2 fruit fly cellular contexts compared by ENCODE assay signal in the genomic region with DNA sequence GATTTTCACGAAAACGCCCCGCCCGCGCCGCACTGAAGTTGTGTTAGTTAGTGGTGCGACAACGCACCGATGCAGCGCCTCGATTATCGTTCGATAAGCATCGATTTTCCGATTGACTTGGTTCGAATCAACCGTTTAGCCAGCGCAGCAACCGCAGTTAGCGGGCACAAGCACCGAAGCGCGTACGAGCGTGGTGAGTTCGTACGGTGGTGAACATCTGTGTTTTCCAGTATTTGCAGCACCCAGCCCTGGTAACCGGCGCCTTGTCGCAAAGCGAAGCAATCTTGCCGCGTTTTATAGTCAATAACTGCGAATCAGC.
TF ChIP-seq lines count a peak whose summit lies in the region.

A gene (minus strand): TSS at position 71 of the 319 bp plus-strand sequence.
A gene (plus strand): TSS at position 226 of the 319 bp plus-strand sequence.

TF ChIP-seq in whole organism, embryonic, 481 proteins besides CTCF, POLR2A, EP300 and RAD21 (continued from another document and continues in another):
- peak; percentile 1 for TF ChIP-seq HLHmδ (GFP tag; optimal IDR thresholded peaks at IDR 0.05; lab: Kevin White, UChicago)
- TF ChIP-seq CG13424 (tag; optimal IDR thresholded peaks at IDR 0.05; lab: Kevin White, UChicago), result peak; percentile 12
- TF ChIP-seq CG17612 (GFP tag; IDR thresholded peaks at IDR 0.05; lab: Robert Waterston, UW), result no peak
- TF ChIP-seq Doc2 (GFP tag; IDR thresholded peaks at IDR 0.05; lab: Robert Waterston, UW), result no peak
- TF ChIP-seq kay (GFP tag; optimal IDR thresholded peaks at IDR 0.05; lab: Kevin White, UChicago), result peak; percentile 41
- no peak for TF ChIP-seq CG4360 (GFP tag; IDR thresholded peaks at IDR 0.05; lab: Robert Waterston, UW)
- TF ChIP-seq CG7745 (tag; optimal IDR thresholded peaks at IDR 0.05; lab: Kevin White, UChicago), result no peak
- TF ChIP-seq E2f2 (GFP tag; IDR thresholded peaks at IDR 0.05; lab: Robert Waterston, UW), result peak; percentile 77
- no peak for TF ChIP-seq btn (GFP tag; optimal IDR thresholded peaks at IDR 0.05; lab: Kevin White, UChicago)
- TF ChIP-seq CG9932 (GFP tag; IDR thresholded peaks at IDR 0.05; lab: Robert Waterston, UW), result peak; percentile 54
- peak; percentile 64 for TF ChIP-seq hbn (GFP tag; IDR thresholded peaks at IDR 0.05; lab: Robert Waterston, UW; ENCODE audit: partially characterized antibody)
- peak; percentile 38 for TF ChIP-seq Mad (GFP tag; optimal IDR thresholded peaks at IDR 0.05; lab: Kevin White, UChicago)
- peak; percentile 68 for TF ChIP-seq Scr (GFP tag; IDR thresholded peaks at IDR 0.05; lab: Robert Waterston, UW; ENCODE audit: partially characterized antibody)
- TF ChIP-seq gsb-n (tag; optimal IDR thresholded peaks at IDR 0.05; lab: Kevin White, UChicago), result no peak
- no peak for TF ChIP-seq org-1 (GFP tag; optimal IDR thresholded peaks at IDR 0.05; lab: Kevin White, UChicago)
- TF ChIP-seq CG10565 (GFP tag; optimal IDR thresholded peaks at IDR 0.05; lab: Kevin White, UChicago), result no peak
- peak; percentile 56 for TF ChIP-seq CG17829 (tag; optimal IDR thresholded peaks at IDR 0.05; lab: Kevin White, UChicago)
- no peak for TF ChIP-seq zf30C (GFP tag; optimal IDR thresholded peaks at IDR 0.05; lab: Kevin White, UChicago)
- no peak for TF ChIP-seq ssp (GFP tag; IDR thresholded peaks at IDR 0.05; lab: Robert Waterston, UW)
- peak; percentile 87 for TF ChIP-seq CG12659 (GFP tag; optimal IDR thresholded peaks at IDR 0.05; lab: Kevin White, UChicago)
- peak; percentile 44 for TF ChIP-seq Antp (GFP tag; optimal IDR thresholded peaks at IDR 0.05; lab: Kevin White, UChicago)
- TF ChIP-seq tgo (GFP tag; IDR thresholded peaks at IDR 0.05; lab: Robert Waterston, UW), result no peak
- TF ChIP-seq sc (optimal IDR thresholded peaks at IDR 0.05; lab: Kevin White, UChicago), result no peak
- TF ChIP-seq sc (GFP tag; optimal IDR thresholded peaks at IDR 0.05; lab: Kevin White, UChicago), result no peak
- TF ChIP-seq nerfin-2 (GFP tag; IDR thresholded peaks at IDR 0.05; lab: Robert Waterston, UW; ENCODE audit: partially characterized antibody), result peak; percentile 49
- TF ChIP-seq Mrtf (GFP tag; IDR thresholded peaks at IDR 0.05; lab: Robert Waterston, UW), result 0 out of 3 replicates have a peak, but pooled peaks have one; percentile 18
- TF ChIP-seq CG4730 (GFP tag; IDR thresholded peaks at IDR 0.05; lab: Robert Waterston, UW), result no peak
- peak; percentile 15 for TF ChIP-seq CG13775 (GFP tag; optimal IDR thresholded peaks at IDR 0.05; lab: Kevin White, UChicago)
- peak; percentile 16 for TF ChIP-seq CG12942 (GFP tag; optimal IDR thresholded peaks at IDR 0.05; lab: Kevin White, UChicago)
- no peak for TF ChIP-seq Meics (GFP tag; optimal IDR thresholded peaks at IDR 0.05; lab: Kevin White, UChicago)
- peak; percentile 47 for TF ChIP-seq p53 (GFP tag; optimal IDR thresholded peaks at IDR 0.05; lab: Kevin White, UChicago)
- TF ChIP-seq CG2116 (GFP tag; optimal IDR thresholded peaks at IDR 0.05; lab: Kevin White, UChicago), result peak; percentile 99
- TF ChIP-seq Nf-YB (GFP tag; optimal IDR thresholded peaks at IDR 0.05; lab: Kevin White, UChicago), result no peak
- peak; percentile 78 for TF ChIP-seq onecut (GFP tag; IDR thresholded peaks at IDR 0.05; lab: Robert Waterston, UW)
- no peak for TF ChIP-seq H15 (GFP tag; IDR thresholded peaks at IDR 0.05; lab: Robert Waterston, UW)
- peak; percentile 75 for TF ChIP-seq HLH4C (GFP tag; IDR thresholded peaks at IDR 0.05; lab: Robert Waterston, UW; ENCODE audit: partially characterized antibody)
- TF ChIP-seq CG14667 (GFP tag; IDR thresholded peaks at IDR 0.05; lab: Robert Waterston, UW), result no peak
- TF ChIP-seq so (GFP tag; IDR thresholded peaks at IDR 0.05; lab: Robert Waterston, UW), result no peak
- TF ChIP-seq maf-S (GFP tag; optimal IDR thresholded peaks at IDR 0.05; lab: Kevin White, UChicago), result peak; percentile 30
- TF ChIP-seq CG4617 (GFP tag; optimal IDR thresholded peaks at IDR 0.05; lab: Kevin White, UChicago; ENCODE audit: borderline replicate concordance), result peak; percentile 38
- no peak for TF ChIP-seq CG17361 (GFP tag; IDR thresholded peaks at IDR 0.05; lab: Robert Waterston, UW)
- peak; percentile 7 for TF ChIP-seq CG4282 (GFP tag; optimal IDR thresholded peaks at IDR 0.05; lab: Kevin White, UChicago)
- TF ChIP-seq CG7987 (GFP tag; optimal IDR thresholded peaks at IDR 0.05; lab: Kevin White, UChicago), result peak; percentile 3
- peak; percentile 12 for TF ChIP-seq repo (GFP tag; optimal IDR thresholded peaks at IDR 0.05; lab: Kevin White, UChicago)
- peak; percentile 53 for TF ChIP-seq CG18599 (GFP tag; optimal IDR thresholded peaks at IDR 0.05; lab: Kevin White, UChicago)
- TF ChIP-seq HmgD (GFP tag; optimal IDR thresholded peaks at IDR 0.05; lab: Kevin White, UChicago), result peak; percentile 84
- TF ChIP-seq Hr3 (GFP tag; optimal IDR thresholded peaks at IDR 0.05; lab: Kevin White, UChicago), result peak; percentile 22
- peak; percentile 75 for TF ChIP-seq CG7963 (GFP tag; IDR thresholded peaks at IDR 0.05; lab: Robert Waterston, UW; ENCODE audit: partially characterized antibody)
- peak; percentile 26; the same call in 1 of the 2 replicates for TF ChIP-seq slbo (GFP tag; IDR thresholded peaks at IDR 0.05; lab: Robert Waterston, UW)
- peak; percentile 63 for TF ChIP-seq zen2 (GFP tag; IDR thresholded peaks at IDR 0.05; lab: Robert Waterston, UW; ENCODE audit: partially characterized antibody)
- TF ChIP-seq ewg (GFP tag; optimal IDR thresholded peaks at IDR 0.05; lab: Kevin White, UChicago), result peak; percentile 48
- peak; percentile 45 for TF ChIP-seq YL-1 (GFP tag; optimal IDR thresholded peaks at IDR 0.05; lab: Kevin White, UChicago)
- TF ChIP-seq bigmax (GFP tag; optimal IDR thresholded peaks at IDR 0.05; lab: Kevin White, UChicago), result peak; percentile 14
- no peak for TF ChIP-seq schlank (tag; optimal IDR thresholded peaks at IDR 0.05; lab: Kevin White, UChicago)
- TF ChIP-seq CG2129 (GFP tag; IDR thresholded peaks at IDR 0.05; lab: Robert Waterston, UW; ENCODE audit: partially characterized antibody), result peak; percentile 15; the same call in 1 of the 2 replicates
- peak in 1 of 2 experiments; percentile 14 for TF ChIP-seq bsh (GFP tag; optimal IDR thresholded peaks at IDR 0.05; lab: Kevin White, UChicago)
- TF ChIP-seq sens-2 (GFP tag; IDR thresholded peaks at IDR 0.05; lab: Robert Waterston, UW), result no peak
- peak; percentile 20 for TF ChIP-seq wek (GFP tag; optimal IDR thresholded peaks at IDR 0.05; lab: Kevin White, UChicago)
- TF ChIP-seq CG5953 (GFP tag; IDR thresholded peaks at IDR 0.05; lab: Robert Waterston, UW), result no peak
- peak; percentile 39 for TF ChIP-seq zfh2 (GFP tag; optimal IDR thresholded peaks at IDR 0.05; lab: Kevin White, UChicago)
- no peak for TF ChIP-seq PHDP (tag; optimal IDR thresholded peaks at IDR 0.05; lab: Kevin White, UChicago)
- TF ChIP-seq CG1832 (GFP tag; optimal IDR thresholded peaks at IDR 0.05; lab: Kevin White, UChicago), result no peak

TF ChIP-seq in whole organism, prepupa, 60 proteins besides CTCF, POLR2A, EP300 and RAD21 (continued from another document):
- TF ChIP-seq Eip75B (GFP tag; optimal IDR thresholded peaks at IDR 0.05; lab: Kevin White, UChicago), result no peak
- TF ChIP-seq Eip93F (GFP tag; optimal IDR thresholded peaks at IDR 0.05; lab: Kevin White, UChicago), result no peak
